Fruit fly (Drosophila melanogaster) whole organism, pupa: Measurements from ENCODE around the gene CG3448.

Experiments used
- CG12605 ChIP-seq: fragments of 200-800 bp; sonication (Bioruptor generic); IDR thresholded peaks from 2 replicates; pipeline ENCODE4 v1.3.6; 2022; ENCODE audit warnings: missing biosample characterization, missing genetic modification characterization
- CG15710 ChIP-seq: fragments of 200-800 bp; sonication (Bioruptor generic); optimal IDR thresholded peaks from 2 replicates; lab custom pipeline; 2018; ENCODE audit warnings: missing biosample characterization, mild to moderate bottlenecking, missing genetic modification characterization, moderate library complexity
- CG17806 ChIP-seq: fragments of 200-800 bp; sonication (Bioruptor generic); optimal IDR thresholded peaks from 2 replicates; lab custom pipeline; 2018; ENCODE audit warnings: missing biosample characterization, mild to moderate bottlenecking, missing genetic modification characterization, moderate library complexity
- CG9948 ChIP-seq: fragments of 200-800 bp; sonication (Bioruptor generic); optimal IDR thresholded peaks from 2 replicates; lab custom pipeline; 2018; ENCODE audit warnings: missing biosample characterization, mild to moderate bottlenecking, missing genetic modification characterization, moderate library complexity
- EcR ChIP-seq: fragments of 200-800 bp; sonication (Bioruptor generic); optimal IDR thresholded peaks from 3 replicates; lab custom pipeline; 2019; ENCODE audit warnings: missing biosample characterization, missing genetic modification characterization, mild to moderate bottlenecking, moderate library complexity, missing genetic modification reagents
- Ets98B ChIP-seq: fragments of 200-800 bp; sonication (Bioruptor generic); IDR thresholded peaks from 2 replicates; pipeline ENCODE4 v1.3.6; 2022; ENCODE audit warnings: missing biosample characterization, missing genetic modification characterization
- rn ChIP-seq: fragments of 200-800 bp; sonication (Bioruptor generic); IDR thresholded peaks from 2 replicates; pipeline ENCODE4 v1.3.6; 2022; ENCODE audit warnings: missing biosample characterization, missing genetic modification characterization

DNA sequence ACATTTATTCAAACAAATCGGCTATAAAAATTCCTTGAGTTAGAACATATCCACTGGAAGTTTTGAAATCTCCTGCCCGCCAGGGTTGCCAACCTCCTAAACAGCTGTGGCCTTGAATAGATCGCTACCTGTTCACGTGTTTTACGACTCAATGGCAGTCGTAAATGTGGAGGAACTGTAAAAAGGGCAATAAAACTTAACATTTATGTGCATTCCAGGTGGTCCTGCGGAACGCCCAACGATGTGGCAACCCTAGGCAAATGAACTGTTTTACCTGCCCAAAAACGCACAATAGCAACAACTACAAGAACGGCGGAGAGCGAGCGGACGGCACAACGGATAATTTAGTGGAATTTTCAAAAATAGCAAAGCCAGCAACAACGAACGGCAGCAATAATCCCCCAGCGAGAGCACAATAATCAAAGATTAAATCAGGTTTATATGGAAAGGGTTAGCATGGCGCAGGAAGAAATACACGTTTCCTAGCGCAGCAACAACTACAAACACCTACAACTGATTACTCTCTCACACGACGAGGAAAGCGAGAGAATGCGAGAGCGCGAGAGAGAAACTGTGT lies 10.4 kb upstream of the CG3448 start:
- TF ChIP-seq CG15710 (tag; lab: Kevin White, UChicago) (no peak), CG9948 (tag; lab: Kevin White, UChicago) (peak; percentile 7), CG17806 (tag; lab: Kevin White, UChicago) (peak; percentile 30), EcR (GFP tag; lab: Kevin White, UChicago) (peak; percentile 81), Ets98B (no peak), CG12605 (no peak), rn (GFP tag; lab: Robert Waterston, UW) (0 out of 2 replicates have a peak, but pooled peaks have one; percentile 28)
